Worm (Caenorhabditis elegans) whole organism, late embryonic: ENCODE measurements around the gene R10E8.1.
A peak's percentile ranks its signal among the peaks of the same experiment; 100 is the strongest.

ENCODE experiments used
- C38D4.7 ChIP-seq: fragments of 200-800 bp; sonication (Bioruptor generic); optimal IDR thresholded peaks from 2 replicates; lab custom pipeline; 2018; ENCODE audit warnings: mild to moderate bottlenecking, missing genetic modification characterization, moderate library complexity, missing compliant biosample characterization
- F13H6.1 ChIP-seq: sonication (generic microtip); optimal IDR thresholded peaks from 2 replicates; lab custom pipeline; 2016; ENCODE audit warnings: missing genetic modification characterization, missing compliant biosample characterization
- T23F11.4 ChIP-seq: fragments of 200-800 bp; sonication (Bioruptor generic); optimal IDR thresholded peaks from 2 replicates; lab custom pipeline; 2018; ENCODE audit warnings: mild to moderate bottlenecking, missing genetic modification characterization, missing compliant biosample characterization
- Y22D7AL.16 ChIP-seq: sonication (generic microtip); optimal IDR thresholded peaks from 2 replicates; lab custom pipeline; 2016; ENCODE audit warnings: missing genetic modification characterization, missing compliant biosample characterization
- ceh-14 ChIP-seq: sonication (generic microtip); optimal IDR thresholded peaks from 2 replicates; lab custom pipeline; 2016; ENCODE audit warnings: missing genotype, missing genetic modification characterization, missing compliant biosample characterization
- ceh-18 ChIP-seq: sonication (generic microtip); optimal IDR thresholded peaks from 2 replicates; lab custom pipeline; 2016; ENCODE audit warnings: missing genetic modification characterization, missing compliant biosample characterization
- ceh-2 ChIP-seq: sonication (generic microtip); optimal IDR thresholded peaks from 2 replicates; lab custom pipeline; 2016; ENCODE audit warnings: missing genotype, missing genetic modification characterization, missing compliant biosample characterization
- ceh-30 ChIP-seq: fragments of 150-350 bp; optimal IDR thresholded peaks from 2 replicates; lab custom pipeline; 2014; ENCODE audit warnings: missing biosample characterization, missing genetic modification characterization
- ceh-45 ChIP-seq: fragments of 200-800 bp; sonication (Bioruptor generic); IDR thresholded peaks from 2 replicates; pipeline ENCODE4 v1.3.6; 2022; ENCODE audit warnings: missing genetic modification reagents, missing genetic modification characterization, missing compliant biosample characterization
- ceh-48 ChIP-seq: sonication (generic microtip); optimal IDR thresholded peaks from 2 replicates; lab custom pipeline; 2016; ENCODE audit warnings: missing genetic modification characterization, inconsistent platforms, missing compliant biosample characterization
- ceh-6 ChIP-seq: fragments of 200-800 bp; sonication (Bioruptor generic); optimal IDR thresholded peaks from 2 replicates; lab custom pipeline; 2018; ENCODE audit warnings: mild to moderate bottlenecking, missing genetic modification characterization, missing compliant biosample characterization
- ceh-9 ChIP-seq: sonication (generic microtip); optimal IDR thresholded peaks from 2 replicates; lab custom pipeline; 2016; ENCODE audit warnings: mild to moderate bottlenecking, missing genetic modification characterization, inconsistent platforms, missing compliant biosample characterization
- elt-2 ChIP-seq: sonication (generic microtip); optimal IDR thresholded peaks from 2 replicates; lab custom pipeline; 2016; ENCODE audit warnings: missing genetic modification reagents, missing genetic modification characterization, missing compliant biosample characterization
- elt-4 ChIP-seq: sonication (generic microtip); optimal IDR thresholded peaks from 2 replicates; lab custom pipeline; 2016; ENCODE audit warnings: missing genetic modification characterization, missing compliant biosample characterization
- ets-4 ChIP-seq: sonication (generic microtip); optimal IDR thresholded peaks from 2 replicates; lab custom pipeline; 2016; ENCODE audit warnings: missing genetic modification characterization, missing compliant biosample characterization
- fax-1 ChIP-seq: sonication (generic microtip); optimal IDR thresholded peaks from 2 replicates; lab custom pipeline; 2016; ENCODE audit warnings: missing genotype, missing genetic modification characterization, missing compliant biosample characterization
- gmeb-2 ChIP-seq: sonication (generic microtip); optimal IDR thresholded peaks from 2 replicates; lab custom pipeline; 2016; ENCODE audit warnings: missing genetic modification characterization, inconsistent platforms, missing compliant biosample characterization
- hlh-15 ChIP-seq: sonication (generic microtip); optimal IDR thresholded peaks from 2 replicates; lab custom pipeline; 2016; ENCODE audit warnings: missing genetic modification characterization, missing compliant biosample characterization
- hlh-30 ChIP-seq: sonication (generic microtip); optimal IDR thresholded peaks from 2 replicates; lab custom pipeline; 2017; ENCODE audit warnings: antibody characterized with exemption, missing genetic modification characterization, missing compliant biosample characterization; ENCODE audit not compliant: insufficient read depth
- hlh-6 ChIP-seq: sonication (generic microtip); optimal IDR thresholded peaks from 2 replicates; lab custom pipeline; 2016; ENCODE audit warnings: missing genotype, missing genetic modification characterization, missing compliant biosample characterization
- lim-6 ChIP-seq: sonication (generic microtip); optimal IDR thresholded peaks from 2 replicates; lab custom pipeline; 2016; ENCODE audit warnings: missing genetic modification characterization, missing compliant biosample characterization
- madf-2 ChIP-seq: sonication (generic microtip); optimal IDR thresholded peaks from 2 replicates; lab custom pipeline; 2017; ENCODE audit warnings: missing genetic modification characterization, missing compliant biosample characterization
- nfya-1 ChIP-seq: sonication (generic microtip); optimal IDR thresholded peaks from 2 replicates; lab custom pipeline; 2017; ENCODE audit warnings: missing genetic modification characterization, mild to moderate bottlenecking, missing compliant biosample characterization, antibody characterized with exemption, moderate library complexity
- npax-4 ChIP-seq: sonication (generic microtip); optimal IDR thresholded peaks from 2 replicates; lab custom pipeline; 2016; ENCODE audit warnings: missing genetic modification characterization, missing compliant biosample characterization
- pag-3 ChIP-seq: sonication (generic microtip); optimal IDR thresholded peaks from 2 replicates; lab custom pipeline; 2016; ENCODE audit warnings: missing compliant biosample characterization, missing genetic modification characterization, borderline replicate concordance
- pax-1 ChIP-seq: fragments of 150-350 bp; optimal IDR thresholded peaks from 2 replicates; lab custom pipeline; 2014; ENCODE audit warnings: missing biosample characterization, missing genetic modification characterization
- pha-2 ChIP-seq: sonication (generic microtip); optimal IDR thresholded peaks from 2 replicates; lab custom pipeline; 2017; ENCODE audit warnings: mild to moderate bottlenecking, missing genetic modification characterization, missing compliant biosample characterization
- pqm-1 ChIP-seq: sonication (generic microtip); optimal IDR thresholded peaks from 2 replicates; lab custom pipeline; 2016; ENCODE audit warnings: missing genetic modification characterization, missing compliant biosample characterization
- ref-2 ChIP-seq: sonication (generic microtip); optimal IDR thresholded peaks from 2 replicates; lab custom pipeline; 2016; ENCODE audit warnings: missing genetic modification characterization, missing compliant biosample characterization
- rnt-1 ChIP-seq: sonication (generic microtip); optimal IDR thresholded peaks from 2 replicates; lab custom pipeline; 2016; ENCODE audit warnings: missing genetic modification characterization, missing compliant biosample characterization
- sdc-2 ChIP-seq: sonication (generic microtip); optimal IDR thresholded peaks from 2 replicates; lab custom pipeline; 2016; ENCODE audit warnings: missing genotype, missing genetic modification characterization, missing compliant biosample characterization
- sox-2 ChIP-seq: fragments of 200-800 bp; sonication (Bioruptor generic); IDR thresholded peaks from 2 replicates; pipeline ENCODE4 v1.3.6; 2022; ENCODE audit warnings: missing genetic modification reagents, missing genetic modification characterization, missing compliant biosample characterization
- sox-4 ChIP-seq: sonication (generic microtip); optimal IDR thresholded peaks from 2 replicates; lab custom pipeline; 2017; ENCODE audit warnings: mild to moderate bottlenecking, missing genetic modification characterization, inconsistent platforms, missing compliant biosample characterization
- ttx-3 ChIP-seq: sonication (generic microtip); optimal IDR thresholded peaks from 2 replicates; lab custom pipeline; 2016; ENCODE audit warnings: missing genetic modification reagents, missing genetic modification characterization, missing compliant biosample characterization
- unc-42 ChIP-seq: sonication (generic microtip); optimal IDR thresholded peaks from 2 replicates; lab custom pipeline; 2016; ENCODE audit warnings: missing genotype, missing genetic modification characterization, missing compliant biosample characterization
- zip-5 ChIP-seq: sonication (generic microtip); optimal IDR thresholded peaks from 2 replicates; lab custom pipeline; 2016; ENCODE audit warnings: missing genetic modification characterization, missing compliant biosample characterization
- ztf-16 ChIP-seq: sonication (generic microtip); optimal IDR thresholded peaks from 2 replicates; lab custom pipeline; 2017; ENCODE audit warnings: missing genetic modification characterization, missing compliant biosample characterization

R10E8.1 gene

DNA sequence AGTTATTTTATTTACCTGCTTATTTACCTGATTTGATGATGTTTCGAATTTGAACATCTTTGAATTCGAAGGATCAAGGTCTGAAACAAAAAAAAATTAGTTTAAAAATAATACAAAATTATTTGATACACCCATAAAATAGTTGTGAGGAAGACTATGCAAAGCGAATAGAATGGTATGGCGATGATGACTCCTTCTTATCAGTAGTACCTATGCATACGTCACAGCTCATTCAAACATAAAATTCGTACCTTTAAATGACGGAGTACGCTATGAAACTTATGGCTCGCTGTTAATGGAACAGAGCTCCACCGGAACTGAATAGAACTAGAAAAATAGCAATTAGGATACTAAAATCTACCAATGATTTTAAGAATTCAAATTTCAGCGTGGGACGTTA is at the start of gene R10E8.1:
R10E8.1 (minus strand) TSS at position 178 of the 400 bp plus-strand sequence.
- TF ChIP-seq pag-3 (tag; lab: Kevin White, UChicago) (no peak), elt-2 (peak; percentile 13)

DNA sequence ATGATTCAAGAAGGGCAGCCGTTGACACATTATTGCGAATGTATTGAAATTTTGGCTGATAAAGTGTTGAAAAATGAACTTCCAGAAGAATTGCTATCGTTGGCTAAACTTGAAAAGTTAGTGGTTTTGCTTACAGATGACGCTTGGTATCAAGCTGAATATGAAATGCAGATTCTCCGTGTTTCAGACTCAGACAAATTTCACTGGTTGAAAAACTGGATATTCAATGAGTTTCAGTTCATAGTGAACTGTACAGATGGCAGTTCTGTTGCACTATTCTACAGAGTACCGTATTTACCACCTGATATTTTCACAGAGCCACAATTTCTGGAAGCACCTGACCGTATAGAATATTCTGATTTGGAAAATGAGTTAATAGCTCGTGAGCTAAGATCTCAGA is 47.1 kb upstream of the R10E8.1 start:
- TF ChIP-seq F13H6.1 (tag; lab: Kevin White, UChicago) (no peak), hlh-15 (tag; lab: Kevin White, UChicago) (no peak), sdc-2 (tag; lab: Kevin White, UChicago) (no peak), ttx-3 (tag; lab: Kevin White, UChicago) (no peak), unc-42 (tag; lab: Kevin White, UChicago) (no peak), zip-5 (tag; lab: Kevin White, UChicago) (no peak), pha-2 (tag; lab: Kevin White, UChicago) (no peak), nfya-1 (no peak), hlh-30 (tag; lab: Kevin White, UChicago) (no peak), ceh-30 (tag; lab: Kevin White, UChicago) (no peak), rnt-1 (no peak), Y22D7AL.16 (tag; lab: Kevin White, UChicago) (no peak), ceh-9 (tag; lab: Kevin White, UChicago) (no peak), C38D4.7 (GFP tag; lab: Kevin White, UChicago) (no peak), pag-3 (tag; lab: Kevin White, UChicago) (no peak), ztf-16 (tag; lab: Kevin White, UChicago) (no peak), sox-4 (no peak)

DNA sequence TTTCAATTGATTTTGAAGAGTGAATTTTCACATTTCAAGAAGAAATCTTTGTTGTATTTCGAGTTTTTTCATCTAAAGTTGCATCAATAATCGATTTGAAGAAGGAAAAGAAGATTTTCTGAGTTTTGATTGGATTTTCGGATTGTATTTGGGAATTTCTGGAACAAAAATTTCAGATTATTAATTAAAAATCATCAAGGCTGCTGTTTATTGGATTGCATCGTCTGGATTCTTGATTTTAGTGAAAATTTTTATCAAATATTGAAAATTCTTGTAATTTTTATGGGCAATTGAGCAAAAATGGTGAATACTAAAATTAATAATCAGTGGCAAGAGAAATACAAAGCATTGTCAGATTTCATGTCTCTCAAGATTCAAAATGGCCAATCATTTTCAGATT is 46.3 kb upstream of the R10E8.1 start, which contains the start of gene Y51A2A.5:
Y51A2A.5 (plus strand) TSS at position 301 of the 400 bp plus-strand sequence.
- TF ChIP-seq pax-1 (tag; lab: Kevin White, UChicago) (no peak), ref-2 (tag; lab: Kevin White, UChicago) (no peak), fax-1 (no peak), npax-4 (no peak), gmeb-2 (tag; lab: Kevin White, UChicago) (no peak), ceh-14 (tag; lab: Kevin White, UChicago) (no peak), sox-2 (GFP tag; lab: Robert Waterston, UW) (no peak)

DNA sequence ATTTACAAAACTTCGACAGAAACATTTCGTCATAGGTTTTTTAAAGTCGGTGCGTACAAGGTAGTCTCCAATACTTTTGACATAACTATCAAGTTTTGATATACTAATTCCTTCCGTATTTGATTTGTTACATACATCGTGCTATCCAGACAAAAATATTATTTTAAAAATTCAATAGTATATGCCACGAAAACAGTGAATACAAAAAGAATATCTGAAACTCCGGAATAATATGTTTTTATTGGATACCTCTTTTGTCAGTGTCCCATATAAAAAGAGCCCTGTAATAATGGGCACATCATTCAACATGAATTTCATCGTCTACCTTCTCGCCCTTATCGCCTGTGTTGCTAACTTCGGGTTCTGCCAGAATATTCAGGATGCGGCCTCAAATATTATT is 40.1 kb upstream of the R10E8.1 start, which contains the start of gene Y51A2A.12:
Y51A2A.12 (plus strand) TSS at position 301 of the 400 bp plus-strand sequence.
- no peak for TF ChIP-seq elt-4
- no peak for TF ChIP-seq ceh-9 (tag; lab: Kevin White, UChicago)
- no peak for TF ChIP-seq madf-2 (tag; lab: Kevin White, UChicago)
- TF ChIP-seq T23F11.4 = no peak
- TF ChIP-seq F13H6.1 (tag; lab: Kevin White, UChicago) = no peak
- TF ChIP-seq sox-2 (GFP tag; lab: Robert Waterston, UW) = no peak
- no peak for TF ChIP-seq ceh-45
- no peak for TF ChIP-seq npax-4
- TF ChIP-seq ceh-2 (tag; lab: Kevin White, UChicago) = no peak
- no peak for TF ChIP-seq ets-4 (tag; lab: Kevin White, UChicago)
- no peak for TF ChIP-seq pag-3 (tag; lab: Kevin White, UChicago)
- TF ChIP-seq ceh-48 (tag; lab: Kevin White, UChicago) = no peak
- TF ChIP-seq ceh-18 (tag; lab: Kevin White, UChicago) = no peak
- TF ChIP-seq fax-1 = no peak
- no peak for TF ChIP-seq ceh-6 (GFP tag; lab: Kevin White, UChicago)
- TF ChIP-seq pqm-1 (tag; lab: Kevin White, UChicago) = no peak
- no peak for TF ChIP-seq lim-6
- no peak for TF ChIP-seq hlh-6 (tag; lab: Kevin White, UChicago)
